Worm (Caenorhabditis elegans): ENCODE data around the gene W02H5.8.

- TF ChIP-seq unc-130 (GFP tag; optimal IDR thresholded peaks at IDR 0.05) (no peak), let-526 (GFP tag; IDR thresholded peaks at IDR 0.05) (no peak), ztf-18 (tag; optimal IDR thresholded peaks at IDR 0.05) (no peak), F49E8.2 (tag; optimal IDR thresholded peaks at IDR 0.05; ENCODE audit: insufficient read depth) (no peak), mcd-1 (GFP tag; IDR thresholded peaks at IDR 0.05) (no peak), hlh-26 (GFP tag; conservative IDR thresholded peaks at IDR 0.05) (no peak), let-607 (tag; optimal IDR thresholded peaks at IDR 0.05) (no peak), cebp-2 (GFP tag; IDR thresholded peaks at IDR 0.05) (no peak), aptf-3 (GFP tag; IDR thresholded peaks at IDR 0.05) (no peak), lsy-27 (tag; optimal IDR thresholded peaks at IDR 0.05; ENCODE audit: borderline replicate concordance, insufficient read depth) (no peak)
These were observed 13.0 kb downstream of the W02H5.8 start for ce11 chrV:2639506-2639905.
